Fruit fly (Drosophila melanogaster): ENCODE data around the gene CG13795.

Gene CG13795

DNA sequence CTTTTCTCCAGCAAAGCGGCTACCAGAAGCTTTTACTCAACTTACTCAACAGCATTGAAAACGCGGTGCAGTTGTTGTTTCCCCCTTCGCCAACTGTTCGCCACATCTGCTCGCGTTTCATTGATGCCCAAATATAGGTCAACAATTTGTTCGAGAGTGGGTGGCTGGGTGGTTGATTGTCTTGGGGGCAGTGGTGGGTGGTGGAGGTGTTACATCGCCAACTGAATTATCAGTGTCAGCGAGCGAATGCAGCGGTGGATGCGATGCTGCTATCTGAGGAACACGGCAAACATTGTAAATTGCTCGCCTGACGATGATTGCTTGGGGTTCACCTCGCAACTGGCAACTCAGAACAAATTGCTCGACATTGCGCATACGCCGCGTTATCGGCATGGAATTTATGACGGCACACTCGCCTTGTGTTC is 50.3 kb downstream of the CG13795 start:
- no peak for TF ChIP-seq Hr83 (GFP tag; optimal IDR thresholded peaks at IDR 0.05; ENCODE audit: poor library complexity, severe bottlenecking)
- TF ChIP-seq Rel (GFP tag; optimal IDR thresholded peaks at IDR 0.05): no peak
- peak; percentile 82 for TF ChIP-seq Rel (tag; optimal IDR thresholded peaks at IDR 0.05)

DNA sequence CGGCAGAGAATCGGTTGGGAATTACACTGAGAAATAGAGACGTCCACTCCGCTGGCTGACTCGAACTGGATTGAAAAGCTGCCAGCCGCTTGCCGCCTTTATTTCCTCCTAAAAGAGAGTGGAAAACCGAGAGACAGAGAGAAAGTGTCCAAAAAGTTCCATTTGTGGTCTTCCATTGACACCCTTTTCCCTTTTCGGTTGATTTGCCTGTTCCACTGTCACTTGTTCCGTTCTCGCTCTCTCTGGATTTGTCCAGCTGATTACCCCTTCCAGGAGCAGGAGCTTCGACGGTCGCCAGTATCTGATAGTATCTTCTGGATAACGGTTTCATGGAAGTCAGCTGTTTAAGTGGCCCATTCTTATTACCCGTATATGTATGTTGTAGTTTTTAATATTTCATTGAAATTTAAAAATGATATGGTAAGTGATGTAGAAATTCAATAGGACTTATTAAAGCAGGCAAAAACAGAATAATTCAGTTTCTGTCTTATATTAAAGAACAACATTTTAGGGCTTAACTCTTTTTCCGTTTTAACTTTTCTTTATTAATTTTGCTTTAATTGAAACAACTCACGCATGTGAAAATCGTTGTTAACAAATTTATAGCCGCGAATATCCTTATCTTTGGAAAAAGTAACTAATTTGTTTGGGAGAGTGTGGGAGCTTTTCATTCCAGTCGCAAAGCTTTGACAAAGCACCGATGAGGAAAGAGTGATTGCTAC is 50.9 kb downstream of the CG13795 start, which contains the start of gene Slob:
Slob (minus strand) TSS at position 51 of the 722 bp plus-strand sequence.
- no peak for TF ChIP-seq Myc (optimal IDR thresholded peaks at IDR 0.05)
- TF ChIP-seq lola (GFP tag; optimal IDR thresholded peaks at IDR 0.05): no peak
- no peak for TF ChIP-seq CG9705 (GFP tag; optimal IDR thresholded peaks at IDR 0.05)
- TF ChIP-seq sv (GFP tag; optimal IDR thresholded peaks at IDR 0.05): no peak
- no peak for TF ChIP-seq Vsx2 (GFP tag; optimal IDR thresholded peaks at IDR 0.05; ENCODE audit: partially characterized antibody)
- TF ChIP-seq ey (GFP tag; optimal IDR thresholded peaks at IDR 0.05): no peak
- no peak for TF ChIP-seq pan (optimal IDR thresholded peaks at IDR 0.05)
- TF ChIP-seq Hnf4 (GFP tag; optimal IDR thresholded peaks at IDR 0.05): no peak
- TF ChIP-seq Abd-B (GFP tag; optimal IDR thresholded peaks at IDR 0.05): no peak
- no peak for TF ChIP-seq Dif (GFP tag; optimal IDR thresholded peaks at IDR 0.05; ENCODE audit: partially characterized antibody)
- no peak for TF ChIP-seq N (GFP tag; optimal IDR thresholded peaks at IDR 0.05)
- no peak for TF ChIP-seq brk (GFP tag; optimal IDR thresholded peaks at IDR 0.05)
- TF ChIP-seq dsf (GFP tag; optimal IDR thresholded peaks at IDR 0.05; ENCODE audit: borderline replicate concordance): no peak
- no peak for TF ChIP-seq psq (GFP tag; optimal IDR thresholded peaks at IDR 0.05)
- no peak for TF ChIP-seq br (GFP tag; optimal IDR thresholded peaks at IDR 0.05)
- TF ChIP-seq jim (GFP tag; optimal IDR thresholded peaks at IDR 0.05): no peak
- no peak for TF ChIP-seq woc (GFP tag; optimal IDR thresholded peaks at IDR 0.05)
- TF ChIP-seq rgr (GFP tag; optimal IDR thresholded peaks at IDR 0.05): no peak

Data from whole organism, wandering third instar larva.